Fruit fly (Drosophila melanogaster) whole organism, embryonic: ENCODE results near the gene Sf3b1.

Experiments
- CG10462 ChIP-seq: fragments of 200-800 bp; sonication (Bioruptor generic); optimal IDR thresholded peaks from 2 replicates; lab custom pipeline; 2016; ENCODE audit warnings: missing biosample characterization, missing genetic modification characterization
- CG11398 ChIP-seq: fragments of 200-800 bp; sonication (Bioruptor generic); optimal IDR thresholded peaks from 2 replicates; lab custom pipeline; 2016; ENCODE audit warnings: missing biosample characterization, missing genetic modification characterization
- CG14860 ChIP-seq: fragments of 200-800 bp; sonication (Bioruptor generic); IDR thresholded peaks from 3 replicates; pipeline ENCODE4 v1.3.6; 2022; ENCODE audit warnings: missing biosample characterization, missing genetic modification characterization; ENCODE audit not compliant: partially characterized antibody
- CG14965 ChIP-seq: fragments of 200-800 bp; sonication (Bioruptor generic); optimal IDR thresholded peaks from 2 replicates; lab custom pipeline; 2016; ENCODE audit warnings: missing biosample characterization, missing genetic modification characterization, borderline replicate concordance
- CG15073 ChIP-seq: fragments of 200-800 bp; sonication (Bioruptor generic); optimal IDR thresholded peaks from 2 replicates; lab custom pipeline; 2016; ENCODE audit warnings: missing biosample characterization, missing genetic modification characterization
- CG16813 ChIP-seq: fragments of 200-800 bp; sonication (Bioruptor generic); IDR thresholded peaks from 3 replicates; pipeline ENCODE4 v1.3.6; 2022; ENCODE audit warnings: missing biosample characterization, missing genetic modification characterization; ENCODE audit not compliant: partially characterized antibody
- CG17186 ChIP-seq: fragments of 200-800 bp; sonication (Bioruptor generic); optimal IDR thresholded peaks from 3 replicates; lab custom pipeline; 2017; ENCODE audit warnings: missing biosample characterization, missing genetic modification reagents, missing genetic modification characterization
- CG18262 ChIP-seq: fragments of 200-800 bp; optimal IDR thresholded peaks from 3 replicates; lab custom pipeline; 2019; ENCODE audit warnings: missing biosample characterization, mild to moderate bottlenecking, missing genetic modification characterization, moderate library complexity
- CG2116 ChIP-seq: fragments of 200-800 bp; sonication (Bioruptor generic); optimal IDR thresholded peaks from 3 replicates; lab custom pipeline; 2018; ENCODE audit warnings: missing biosample characterization, mild to moderate bottlenecking, missing genetic modification characterization
- CG30403 ChIP-seq: fragments of 200-800 bp; sonication (Bioruptor generic); optimal IDR thresholded peaks from 3 replicates; lab custom pipeline; 2016; ENCODE audit warnings: missing biosample characterization, missing genetic modification characterization
- CG31224 ChIP-seq: fragments of 200-800 bp; sonication (Bioruptor generic); IDR thresholded peaks from 2 replicates; pipeline ENCODE4 v1.3.6; 2022; ENCODE audit warnings: missing biosample characterization, missing genetic modification characterization
- CG32767 ChIP-seq: fragments of 200-800 bp; sonication (Bioruptor generic); IDR thresholded peaks from 2 replicates; pipeline ENCODE4 v1.3.6; 2022; ENCODE audit warnings: missing biosample characterization, missing genetic modification characterization
- CG32772 ChIP-seq: fragments of 200-800 bp; sonication (Bioruptor generic); IDR thresholded peaks from 2 replicates; pipeline ENCODE4 v1.3.6; 2022; ENCODE audit warnings: missing biosample characterization, missing genetic modification characterization
- CG34224 ChIP-seq: fragments of 200-800 bp; sonication (Bioruptor generic); IDR thresholded peaks from 3 replicates; pipeline ENCODE4 v1.3.6; 2022; ENCODE audit warnings: missing biosample characterization, missing genetic modification characterization; ENCODE audit not compliant: partially characterized antibody
- CG4617 ChIP-seq: fragments of 200-800 bp; sonication (Bioruptor generic); optimal IDR thresholded peaks from 3 replicates; lab custom pipeline; 2016; ENCODE audit warnings: missing biosample characterization, missing genetic modification characterization, borderline replicate concordance
- CG5180 ChIP-seq: fragments of 200-800 bp; sonication (Bioruptor generic); optimal IDR thresholded peaks from 3 replicates; lab custom pipeline; 2017; ENCODE audit warnings: missing biosample characterization, missing genetic modification characterization, mild to moderate bottlenecking, moderate library complexity, missing genetic modification reagents
- CG6791 ChIP-seq: fragments of 200-800 bp; sonication (Bioruptor generic); IDR thresholded peaks from 3 replicates; pipeline ENCODE4 v1.3.6; 2022; ENCODE audit warnings: missing biosample characterization, missing genetic modification characterization; ENCODE audit not compliant: partially characterized antibody
- CG7928 ChIP-seq: fragments of 200-800 bp; sonication (Bioruptor generic); optimal IDR thresholded peaks from 2 replicates; lab custom pipeline; 2017; ENCODE audit warnings: missing biosample characterization, mild to moderate bottlenecking, missing genetic modification characterization
- CG9932 ChIP-seq: fragments of 200-800 bp; sonication (Bioruptor generic); IDR thresholded peaks from 2 replicates; pipeline ENCODE4 v1.3.6; 2022; ENCODE audit warnings: missing biosample characterization, missing genetic modification characterization
- CoRest ChIP-seq: fragments of 200-800 bp; sonication (Bioruptor generic); optimal IDR thresholded peaks from 3 replicates; lab custom pipeline; 2018; ENCODE audit warnings: missing biosample characterization, mild to moderate bottlenecking, missing genetic modification characterization, moderate library complexity
- Dref ChIP-seq: fragments of 200-800 bp; sonication (Bioruptor generic); IDR thresholded peaks from 2 replicates; pipeline ENCODE4 v1.3.6; 2022; ENCODE audit warnings: missing biosample characterization, missing genetic modification characterization
- Gug ChIP-seq: fragments of 200-800 bp; sonication (Bioruptor generic); IDR thresholded peaks from 4 replicates; pipeline ENCODE4 v1.3.6; 2022; ENCODE audit warnings: missing biosample characterization, missing genetic modification characterization
- HLH4C ChIP-seq: fragments of 200-800 bp; sonication (Bioruptor generic); IDR thresholded peaks from 3 replicates; pipeline ENCODE4 v1.3.6; 2022; ENCODE audit warnings: missing biosample characterization, missing genetic modification characterization; ENCODE audit not compliant: partially characterized antibody
- HLH54F ChIP-seq: fragments of 200-800 bp; sonication (Bioruptor generic); optimal IDR thresholded peaks from 3 replicates; lab custom pipeline; 2016; ENCODE audit warnings: missing biosample characterization, missing genetic modification characterization
- HmgD ChIP-seq: fragments of 200-800 bp; sonication (Bioruptor generic); optimal IDR thresholded peaks from 3 replicates; lab custom pipeline; 2016; ENCODE audit warnings: missing biosample characterization, missing genetic modification characterization
- Hsf ChIP-seq: fragments of 200-800 bp; sonication (Bioruptor generic); optimal IDR thresholded peaks from 3 replicates; lab custom pipeline; 2016; ENCODE audit warnings: missing biosample characterization, missing genetic modification characterization
- MBD-R2 ChIP-seq: fragments of 200-800 bp; sonication (Bioruptor generic); IDR thresholded peaks from 2 replicates; pipeline ENCODE4 v1.3.6; 2022; ENCODE audit warnings: missing biosample characterization, missing genetic modification characterization
- MESR4 ChIP-seq: fragments of 200-800 bp; sonication (Bioruptor generic); optimal IDR thresholded peaks from 2 replicates; lab custom pipeline; 2018; ENCODE audit warnings: missing biosample characterization, mild to moderate bottlenecking, missing genetic modification characterization, moderate library complexity
- Med ChIP-seq: fragments of 200-800 bp; sonication (Bioruptor generic); peaks from one replicate; lab custom pipeline; 2016; ENCODE audit warnings: missing biosample characterization, missing genetic modification characterization, mild to moderate bottlenecking, inconsistent platforms, moderate library complexity
- Myb ChIP-seq: fragments of 200-800 bp; sonication (Bioruptor generic); optimal IDR thresholded peaks from 2 replicates; lab custom pipeline; 2016; ENCODE audit warnings: missing biosample characterization, missing genetic modification characterization
- NFAT ChIP-seq: fragments of 200-800 bp; sonication (Bioruptor generic); IDR thresholded peaks from 2 replicates; pipeline ENCODE4 v1.3.6; 2022; ENCODE audit warnings: missing biosample characterization, missing genetic modification characterization
- Nf-YC ChIP-seq: fragments of 200-800 bp; optimal IDR thresholded peaks from 3 replicates; lab custom pipeline; 2019; ENCODE audit warnings: missing biosample characterization, mild to moderate bottlenecking, missing genetic modification characterization, moderate library complexity
- Optix ChIP-seq: fragments of 200-800 bp; sonication (Bioruptor generic); IDR thresholded peaks from 3 replicates; pipeline ENCODE4 v1.3.6; 2022; ENCODE audit warnings: missing biosample characterization, missing genetic modification characterization
- Scr ChIP-seq: fragments of 200-800 bp; sonication (Bioruptor generic); IDR thresholded peaks from 2 replicates; pipeline ENCODE4 v1.3.6; 2022; ENCODE audit warnings: missing biosample characterization, missing genetic modification characterization; ENCODE audit not compliant: partially characterized antibody
- Xrp1 ChIP-seq: fragments of 200-800 bp; sonication (Bioruptor generic); IDR thresholded peaks from 2 replicates; pipeline ENCODE4 v1.3.6; 2022; ENCODE audit warnings: missing biosample characterization, missing genetic modification characterization
- amos ChIP-seq: fragments of 200-800 bp; sonication (Bioruptor generic); IDR thresholded peaks from 2 replicates; pipeline ENCODE4 v1.3.6; 2022; ENCODE audit warnings: missing biosample characterization, missing genetic modification characterization; ENCODE audit not compliant: partially characterized antibody
- ato ChIP-seq: fragments of 200-800 bp; sonication (Bioruptor generic); IDR thresholded peaks from 2 replicates; pipeline ENCODE4 v1.3.6; 2022; ENCODE audit warnings: missing biosample characterization, missing genetic modification characterization; ENCODE audit not compliant: partially characterized antibody
- crp ChIP-seq, 2 experiments: fragments of 200-800 bp; sonication (Bioruptor generic); optimal IDR thresholded peaks; 2 replicates in 1 of 2; 3 replicates in 1 of 2; lab custom pipeline; 2017; ENCODE audit warnings: missing biosample characterization in 2 of 2, missing genetic modification characterization in 2 of 2, mild to moderate bottlenecking in 1 of 2, moderate library complexity in 1 of 2
- dm ChIP-seq: fragments of 200-800 bp; sonication (Bioruptor generic); optimal IDR thresholded peaks from 3 replicates; lab custom pipeline; 2016; ENCODE audit warnings: missing biosample characterization, missing genetic modification characterization
- emc ChIP-seq: fragments of 200-800 bp; sonication (Bioruptor generic); optimal IDR thresholded peaks from 2 replicates; lab custom pipeline; 2016; ENCODE audit warnings: missing biosample characterization, missing genetic modification characterization
- grn ChIP-seq: fragments of 200-800 bp; sonication (Bioruptor generic); optimal IDR thresholded peaks from 3 replicates; lab custom pipeline; 2017; ENCODE audit warnings: missing biosample characterization, missing genetic modification characterization
- hbn ChIP-seq: fragments of 200-800 bp; sonication (Bioruptor generic); IDR thresholded peaks from 2 replicates; pipeline ENCODE4 v1.3.6; 2022; ENCODE audit warnings: missing biosample characterization, missing genetic modification characterization; ENCODE audit not compliant: partially characterized antibody
- knrl ChIP-seq: fragments of 200-800 bp; sonication (Bioruptor generic); IDR thresholded peaks from 3 replicates; pipeline ENCODE4 v1.3.6; 2022; ENCODE audit warnings: missing biosample characterization, missing genetic modification characterization; ENCODE audit not compliant: partially characterized antibody
- lilli ChIP-seq: fragments of 200-800 bp; sonication (Bioruptor generic); optimal IDR thresholded peaks from 3 replicates; lab custom pipeline; 2016; ENCODE audit warnings: missing biosample characterization, missing genetic modification characterization
- mld ChIP-seq: fragments of 200-800 bp; sonication (Bioruptor generic); IDR thresholded peaks from 3 replicates; pipeline ENCODE4 v1.3.6; 2022; ENCODE audit warnings: missing biosample characterization, missing genetic modification characterization; ENCODE audit not compliant: partially characterized antibody
- row ChIP-seq: fragments of 200-800 bp; sonication (Bioruptor generic); IDR thresholded peaks from 3 replicates; pipeline ENCODE4 v1.3.6; 2022; ENCODE audit warnings: missing biosample characterization, missing genetic modification characterization
- z ChIP-seq: fragments of 200-800 bp; sonication (Bioruptor generic); IDR thresholded peaks from 3 replicates; pipeline ENCODE4 v1.3.6; 2022; ENCODE audit warnings: missing biosample characterization, missing genetic modification characterization

Sf3b1 gene

dm6 chr2L:563769-564550 lies 4.2 kb upstream of the Sf3b1 start, which contains the start of the genes uncNacbeta and CG2794 (continued):
- TF ChIP-seq CG32772 (GFP tag; lab: Robert Waterston, UW) (no peak), Myb (GFP tag; lab: Kevin White, UChicago) (peak; percentile 37), Med (GFP tag; lab: Kevin White, UChicago) (peak; percentile 88), hbn (GFP tag; lab: Robert Waterston, UW) (peak; percentile 56), CG6791 (GFP tag; lab: Robert Waterston, UW) (peak; percentile 71; the same call in 2 of the 3 replicates), CG4617 (GFP tag; lab: Kevin White, UChicago) (peak; percentile 10), CG9932 (GFP tag; lab: Robert Waterston, UW) (peak; percentile 55; the same call in 1 of the 2 replicates), CG17186 (peak; percentile 20), mld (GFP tag; lab: Robert Waterston, UW) (0 out of 3 replicates have a peak, but pooled peaks have one; percentile 22), CG2116 (peak; percentile 90), MESR4 (GFP tag; lab: Kevin White, UChicago) (peak; percentile 59), Dref (GFP tag; lab: Robert Waterston, UW) (peak; percentile 97), crp (GFP tag; optimal IDR thresholded peaks at IDR 0.05; lab: Kevin White, UChicago) (peak in 1 of 2 experiments; percentile 61), NFAT (GFP tag; lab: Robert Waterston, UW) (0 out of 2 replicates have a peak, but pooled peaks have one; percentile 42), lilli (GFP tag; lab: Kevin White, UChicago) (peak; percentile 47), Xrp1 (GFP tag; lab: Robert Waterston, UW) (peak; percentile 18; the same call in 1 of the 2 replicates), CG18262 (tag; lab: Kevin White, UChicago) (no peak), CG14965 (GFP tag; lab: Kevin White, UChicago) (no peak), Scr (GFP tag; lab: Robert Waterston, UW) (peak; percentile 60), CG30403 (GFP tag; lab: Kevin White, UChicago) (peak; percentile 10), MBD-R2 (GFP tag; lab: Robert Waterston, UW) (peak; percentile 86), dm (peak; percentile 77), CG11398 (peak; percentile 8), CG16813 (GFP tag; lab: Robert Waterston, UW) (peak; percentile 67), CG31224 (GFP tag; lab: Robert Waterston, UW) (0 out of 2 replicates have a peak, but pooled peaks have one; percentile 21), z (GFP tag; lab: Robert Waterston, UW) (no peak), CG7928 (peak; percentile 64), CG14860 (GFP tag; lab: Robert Waterston, UW) (peak; percentile 66), CG32767 (GFP tag; lab: Robert Waterston, UW) (no peak), Optix (no peak), CG15073 (GFP tag; lab: Kevin White, UChicago) (no peak), ato (GFP tag; lab: Robert Waterston, UW) (peak; percentile 85), knrl (GFP tag; lab: Robert Waterston, UW) (peak; percentile 47; the same call in 1 of the 3 replicates), grn (GFP tag; lab: Kevin White, UChicago) (no peak), CG5180 (peak; percentile 12), CG10462 (GFP tag; lab: Kevin White, UChicago) (no peak), HLH54F (peak; percentile 15), HLH4C (GFP tag; lab: Robert Waterston, UW) (peak; percentile 83), Gug (GFP tag; lab: Robert Waterston, UW) (peak; percentile 24; the same call in 1 of the 4 replicates), Nf-YC (tag; lab: Kevin White, UChicago) (peak; percentile 18), HmgD (GFP tag; lab: Kevin White, UChicago) (peak; percentile 57), amos (peak; percentile 74), CoRest (tag; lab: Kevin White, UChicago) (peak; percentile 25), row (peak; percentile 62; the same call in 2 of the 3 replicates), Hsf (GFP tag; lab: Kevin White, UChicago) (no peak), emc (GFP tag; lab: Kevin White, UChicago) (no peak), CG34224 (GFP tag; lab: Robert Waterston, UW) (peak; percentile 51; the same call in 2 of the 3 replicates)
